Worm (Caenorhabditis elegans): ENCODE data around the gene srb-12.
"Not testable (repeated sequence)": the region's sequence is repeated elsewhere in the genome, so short reads cannot be mapped to it uniquely, and the experiment has no call there.

DNA sequence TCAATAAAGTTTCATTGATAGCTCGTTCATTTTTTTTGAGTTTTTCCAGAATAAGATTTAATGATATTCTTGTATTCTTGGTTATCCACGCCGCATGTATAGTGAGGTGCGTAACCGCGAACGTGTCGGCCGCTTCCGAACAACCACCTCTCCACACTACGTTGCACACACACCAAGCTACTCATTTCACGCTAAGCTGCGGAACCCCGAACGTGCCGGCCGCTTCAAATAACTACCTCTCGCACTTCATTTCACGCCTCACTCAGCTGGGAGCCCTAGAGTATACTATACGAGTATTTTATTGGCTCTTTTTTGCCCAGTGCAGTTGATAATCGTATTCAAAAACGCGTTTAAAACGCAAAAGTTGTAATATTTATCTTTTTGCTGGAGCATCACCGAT is 45.8 kb upstream of the srb-12 start:
- TF ChIP-seq unc-62 (GFP tag; optimal IDR thresholded peaks at IDR 0.05); unc-39 (tag; optimal IDR thresholded peaks at IDR 0.05); nhr-21 (tag; optimal IDR thresholded peaks at IDR 0.05); ama-1 (optimal IDR thresholded peaks at IDR 0.05); skn-1 (tag; optimal IDR thresholded peaks at IDR 0.05): not testable (repeated sequence)

Measured in whole organism, L2 larva.